Worm (Caenorhabditis elegans) whole organism, L2 larva: ENCODE measurements around the gene Y6D1A.2.

Experiments
- ZK546.5 ChIP-seq: sonication (generic microtip); optimal IDR thresholded peaks from 2 replicates; lab custom pipeline; 2017; ENCODE audit warnings: missing biosample characterization, missing genetic modification characterization
- egl-27 ChIP-seq: sonication (generic microtip); optimal IDR thresholded peaks from 3 replicates; lab custom pipeline; 2017; ENCODE audit warnings: missing biosample characterization, missing genetic modification reagents, missing genetic modification characterization
- nhr-12 ChIP-seq: fragments of 150-350 bp; optimal IDR thresholded peaks from 2 replicates; lab custom pipeline; 2014; ENCODE audit warnings: missing biosample characterization, missing genetic modification characterization
- nhr-23 ChIP-seq: fragments of 150-350 bp; optimal IDR thresholded peaks from 2 replicates; lab custom pipeline; 2014; ENCODE audit warnings: missing biosample characterization, missing genetic modification reagents, missing genetic modification characterization
- snpc-4 ChIP-seq: fragments of 150-350 bp; optimal IDR thresholded peaks from 2 replicates; lab custom pipeline; 2014; ENCODE audit warnings: missing biosample characterization, missing genetic modification characterization
- unc-55 ChIP-seq: fragments of 150-350 bp; sonication (generic microtip); optimal IDR thresholded peaks from 3 replicates; lab custom pipeline; 2014; ENCODE audit warnings: missing biosample characterization, missing genetic modification reagents, missing genetic modification characterization
- unc-62 ChIP-seq: fragments of 150-350 bp; optimal IDR thresholded peaks from 2 replicates; lab custom pipeline; 2014; ENCODE audit warnings: missing biosample characterization, missing genetic modification reagents, missing genetic modification characterization

ce11 chrII:11852191-11852901 is 32.6 kb upstream of the Y6D1A.2 start:
- TF ChIP-seq egl-27 (peak; percentile 24), snpc-4 (tag; lab: Kevin White, UChicago) (no peak), nhr-23 (no peak), ZK546.5 (tag; lab: Kevin White, UChicago) (no peak), unc-55 (no peak), nhr-12 (no peak), unc-62 (GFP tag; lab: Kevin White, UChicago) (no peak)
